Worm (Caenorhabditis elegans) whole organism, midembryonic: ENCODE measurements around the gene ubq-2.

Experiments
- flt-1 ChIP-seq: fragments of 200-800 bp; sonication (Bioruptor generic); IDR thresholded peaks from 2 replicates; pipeline ENCODE4 v1.3.6; 2022; ENCODE audit warnings: missing genetic modification characterization, missing compliant biosample characterization
- med-1 ChIP-seq: sonication (generic microtip); optimal IDR thresholded peaks from 2 replicates; lab custom pipeline; 2017; ENCODE audit warnings: missing genetic modification characterization, mild to moderate bottlenecking, missing compliant biosample characterization, antibody characterized with exemption, missing genetic modification reagents; ENCODE audit not compliant: insufficient read depth
- tab-1 ChIP-seq: fragments of 200-800 bp; sonication (Bioruptor generic); IDR thresholded peaks from 2 replicates; pipeline ENCODE4 v1.3.6; 2022; ENCODE audit warnings: missing genetic modification characterization, missing compliant biosample characterization
- ztf-23 ChIP-seq: fragments of 200-800 bp; sonication (Bioruptor generic); IDR thresholded peaks from 2 replicates; pipeline ENCODE4 v1.3.6; 2022; ENCODE audit warnings: missing genetic modification reagents, missing genetic modification characterization, missing compliant biosample characterization

DNA sequence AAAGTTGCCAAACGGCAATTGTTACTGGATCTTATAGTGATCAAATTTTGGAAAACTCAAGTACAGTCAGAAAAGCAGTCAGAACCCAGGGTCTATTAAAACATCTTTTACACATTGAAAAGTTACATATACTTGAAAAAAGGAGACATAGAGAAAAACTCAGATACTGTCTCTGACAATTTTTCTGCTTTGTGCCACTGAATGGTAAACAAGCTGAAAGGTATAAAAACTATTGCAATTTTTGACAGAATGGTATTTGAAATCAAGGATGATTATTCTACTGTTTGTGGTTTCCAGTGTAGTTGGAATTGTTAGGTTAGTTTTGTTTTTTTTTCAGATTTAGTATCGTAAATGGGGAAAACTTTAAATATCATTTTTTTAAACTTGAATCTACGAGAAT is 42.4 kb upstream of the ubq-2 start, which contains the start of gene cyp-13A11:
- TF ChIP-seq ztf-23, result no peak
- TF ChIP-seq tab-1 (GFP tag; lab: Robert Waterston, UW), result no peak
- no peak for TF ChIP-seq med-1 (GFP tag; lab: Kevin White, UChicago)
- no peak for TF ChIP-seq flt-1 (GFP tag; lab: Robert Waterston, UW)
